Fruit fly (Drosophila melanogaster) whole organism, pupa: Measurements from ENCODE around the gene fd96Ca.

ENCODE experiments used
- CG13204 ChIP-seq: fragments of 200-800 bp; sonication (Bioruptor generic); optimal IDR thresholded peaks from 2 replicates; lab custom pipeline; 2018; ENCODE audit warnings: missing biosample characterization, mild to moderate bottlenecking, missing genetic modification characterization, moderate library complexity
- CG14655 ChIP-seq: fragments of 200-800 bp; sonication (Bioruptor generic); optimal IDR thresholded peaks from 3 replicates; lab custom pipeline; 2017; ENCODE audit warnings: mild to moderate bottlenecking, missing biosample characterization, missing genetic modification reagents, missing genetic modification characterization
- CG32121 ChIP-seq: fragments of 200-800 bp; sonication (Bioruptor generic); IDR thresholded peaks from 2 replicates; pipeline ENCODE4 v1.3.6; 2022; ENCODE audit warnings: missing biosample characterization, missing genetic modification characterization
- CG34367 ChIP-seq: fragments of 200-800 bp; sonication (Bioruptor generic); optimal IDR thresholded peaks from 2 replicates; lab custom pipeline; 2018; ENCODE audit warnings: missing biosample characterization, mild to moderate bottlenecking, missing genetic modification characterization
- CG4496 ChIP-seq: fragments of 200-800 bp; sonication (Bioruptor generic); IDR thresholded peaks from 3 replicates; pipeline ENCODE4 v1.3.6; 2022; ENCODE audit warnings: missing biosample characterization, missing genetic modification characterization
- CG8301 ChIP-seq: fragments of 200-800 bp; sonication (Bioruptor generic); optimal IDR thresholded peaks from 2 replicates; lab custom pipeline; 2018; ENCODE audit warnings: missing biosample characterization, mild to moderate bottlenecking, missing genetic modification characterization
- D1 ChIP-seq: fragments of 200-800 bp; sonication (Bioruptor generic); optimal IDR thresholded peaks from 2 replicates; lab custom pipeline; 2018; ENCODE audit warnings: missing biosample characterization, mild to moderate bottlenecking, missing genetic modification characterization, moderate library complexity
- EcR ChIP-seq: fragments of 200-800 bp; sonication (Bioruptor generic); optimal IDR thresholded peaks from 3 replicates; lab custom pipeline; 2019; ENCODE audit warnings: missing biosample characterization, missing genetic modification characterization, mild to moderate bottlenecking, moderate library complexity, missing genetic modification reagents
- Pif1B ChIP-seq: fragments of 200-800 bp; sonication (Bioruptor generic); optimal IDR thresholded peaks from 3 replicates; lab custom pipeline; 2016; ENCODE audit warnings: missing biosample characterization, missing genetic modification characterization
- Snoo ChIP-seq: fragments of 200-800 bp; sonication (Bioruptor generic); optimal IDR thresholded peaks from 3 replicates; lab custom pipeline; 2017; ENCODE audit warnings: missing biosample characterization, mild to moderate bottlenecking, missing genetic modification characterization, inconsistent platforms
- gl ChIP-seq: fragments of 200-800 bp; sonication (Bioruptor generic); optimal IDR thresholded peaks from 2 replicates; lab custom pipeline; 2018; ENCODE audit warnings: missing biosample characterization, mild to moderate bottlenecking, missing genetic modification characterization
- rn ChIP-seq: fragments of 200-800 bp; sonication (Bioruptor generic); IDR thresholded peaks from 2 replicates; pipeline ENCODE4 v1.3.6; 2022; ENCODE audit warnings: missing biosample characterization, missing genetic modification characterization

DNA sequence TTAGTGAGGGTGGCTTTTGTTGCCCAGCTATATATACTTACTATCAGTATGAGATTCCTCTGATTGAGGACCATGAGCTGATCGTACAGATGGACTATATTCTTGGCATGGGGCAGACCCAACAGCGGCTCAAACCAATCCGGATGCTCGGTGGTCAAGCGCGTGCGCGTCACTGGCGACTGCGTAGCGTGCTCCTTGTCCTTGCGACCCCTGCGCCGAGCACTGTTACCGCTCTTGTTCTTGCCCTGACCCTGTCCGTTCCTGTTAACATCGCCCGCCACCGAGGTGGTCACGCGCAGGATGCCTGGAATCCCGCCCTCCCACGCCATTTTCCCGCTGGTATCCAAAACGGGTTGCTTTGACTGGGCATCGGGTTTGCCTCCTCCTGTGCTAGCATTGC is 49.8 kb upstream of the fd96Ca start:
- no peak for TF ChIP-seq Snoo (tag; lab: Kevin White, UChicago)
- no peak for TF ChIP-seq EcR
- TF ChIP-seq D1 (tag; lab: Kevin White, UChicago): no peak
- no peak for TF ChIP-seq CG8301 (tag; lab: Kevin White, UChicago)
- no peak for TF ChIP-seq rn (GFP tag; lab: Robert Waterston, UW)
- no peak for TF ChIP-seq CG13204 (GFP tag; lab: Kevin White, UChicago)
- TF ChIP-seq CG32121 (GFP tag; lab: Robert Waterston, UW): no peak
- TF ChIP-seq Pif1B: no peak
- TF ChIP-seq gl (tag; lab: Kevin White, UChicago): no peak
- no peak for TF ChIP-seq CG14655 (GFP tag; lab: Kevin White, UChicago)
- no peak for TF ChIP-seq CG4496 (GFP tag; lab: Robert Waterston, UW)
- TF ChIP-seq CG34367 (tag; lab: Kevin White, UChicago): no peak
